Fruit fly (Drosophila melanogaster): Measurements from ENCODE around the gene Efa6.

Gene Efa6

DNA sequence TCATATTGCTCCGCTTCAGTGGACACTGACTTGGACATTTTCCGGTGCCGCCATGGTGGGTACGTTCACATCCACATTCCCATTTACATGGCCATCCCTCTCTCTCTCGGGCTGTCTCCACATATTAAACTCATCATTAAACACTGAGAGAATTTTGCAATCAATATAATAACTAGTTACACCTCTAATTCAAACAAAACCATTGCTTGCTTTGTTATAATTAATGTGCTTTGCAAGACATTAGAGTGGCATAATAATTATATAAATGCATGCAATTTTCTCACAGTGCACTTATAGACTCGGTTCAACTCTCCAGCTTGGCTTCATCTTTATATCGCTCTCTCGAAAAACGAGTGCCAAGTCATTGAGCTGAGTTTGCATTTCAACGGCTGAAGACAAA is 37.2 kb downstream of the Efa6 start (continued):
- TF ChIP-seq Eip93F (GFP tag; optimal IDR thresholded peaks at IDR 0.05) (no peak), CG4318 (GFP tag; optimal IDR thresholded peaks at IDR 0.05) (no peak), Hr4 (GFP tag; optimal IDR thresholded peaks at IDR 0.05) (peak; percentile 95), dac (GFP tag; optimal IDR thresholded peaks at IDR 0.05) (peak; percentile 78), esn (GFP tag; optimal IDR thresholded peaks at IDR 0.05) (peak; percentile 84), CG34406 (GFP tag; optimal IDR thresholded peaks at IDR 0.05) (peak; percentile 79), CG6276 (GFP tag; optimal IDR thresholded peaks at IDR 0.05) (no peak), CG6808 (GFP tag; optimal IDR thresholded peaks at IDR 0.05) (peak; percentile 86), CG3919 (GFP tag; optimal IDR thresholded peaks at IDR 0.05) (peak; percentile 94), cyc (GFP tag; optimal IDR thresholded peaks at IDR 0.05) (peak; percentile 81), achi (GFP tag; optimal IDR thresholded peaks at IDR 0.05) (peak; percentile 87), CG16779 (tag; optimal IDR thresholded peaks at IDR 0.05) (peak; percentile 87), Gug (GFP tag; IDR thresholded peaks at IDR 0.05) (peak; percentile 90), CG15336 (GFP tag; IDR thresholded peaks at IDR 0.05) (peak; percentile 97), eg (GFP tag; IDR thresholded peaks at IDR 0.05) (peak; percentile 95), fkh (GFP tag; optimal IDR thresholded peaks at IDR 0.05) (no peak), CG7368 (GFP tag; optimal IDR thresholded peaks at IDR 0.05) (peak; percentile 87), Smox (GFP tag; optimal IDR thresholded peaks at IDR 0.05) (no peak), Eip75B (GFP tag; optimal IDR thresholded peaks at IDR 0.05) (peak; percentile 91), Ets21C (GFP tag; optimal IDR thresholded peaks at IDR 0.05) (no peak), ss (GFP tag; optimal IDR thresholded peaks at IDR 0.05) (peak; percentile 81 to 89), fd59A (GFP tag; optimal IDR thresholded peaks at IDR 0.05) (peak; percentile 78), CG8319 (GFP tag; optimal IDR thresholded peaks at IDR 0.05) (peak; percentile 91), CG9139 (GFP tag; optimal IDR thresholded peaks at IDR 0.05) (peak; percentile 72), vri (GFP tag; optimal IDR thresholded peaks at IDR 0.05) (no peak), spab (GFP tag; optimal IDR thresholded peaks at IDR 0.05) (peak; percentile 88), Hr39 (GFP tag; optimal IDR thresholded peaks at IDR 0.05) (peak; percentile 11), CG6792 (GFP tag; optimal IDR thresholded peaks at IDR 0.05) (peak; percentile 87), acj6 (GFP tag; optimal IDR thresholded peaks at IDR 0.05) (peak; percentile 88), OdsH (GFP tag; optimal IDR thresholded peaks at IDR 0.05) (peak; percentile 89), pdm3 (GFP tag; optimal IDR thresholded peaks at IDR 0.05) (no peak), CG11762 (GFP tag; optimal IDR thresholded peaks at IDR 0.05; ENCODE audit: insufficient read depth) (peak; percentile 85), Met (GFP tag; optimal IDR thresholded peaks at IDR 0.05) (no peak)

DNA sequence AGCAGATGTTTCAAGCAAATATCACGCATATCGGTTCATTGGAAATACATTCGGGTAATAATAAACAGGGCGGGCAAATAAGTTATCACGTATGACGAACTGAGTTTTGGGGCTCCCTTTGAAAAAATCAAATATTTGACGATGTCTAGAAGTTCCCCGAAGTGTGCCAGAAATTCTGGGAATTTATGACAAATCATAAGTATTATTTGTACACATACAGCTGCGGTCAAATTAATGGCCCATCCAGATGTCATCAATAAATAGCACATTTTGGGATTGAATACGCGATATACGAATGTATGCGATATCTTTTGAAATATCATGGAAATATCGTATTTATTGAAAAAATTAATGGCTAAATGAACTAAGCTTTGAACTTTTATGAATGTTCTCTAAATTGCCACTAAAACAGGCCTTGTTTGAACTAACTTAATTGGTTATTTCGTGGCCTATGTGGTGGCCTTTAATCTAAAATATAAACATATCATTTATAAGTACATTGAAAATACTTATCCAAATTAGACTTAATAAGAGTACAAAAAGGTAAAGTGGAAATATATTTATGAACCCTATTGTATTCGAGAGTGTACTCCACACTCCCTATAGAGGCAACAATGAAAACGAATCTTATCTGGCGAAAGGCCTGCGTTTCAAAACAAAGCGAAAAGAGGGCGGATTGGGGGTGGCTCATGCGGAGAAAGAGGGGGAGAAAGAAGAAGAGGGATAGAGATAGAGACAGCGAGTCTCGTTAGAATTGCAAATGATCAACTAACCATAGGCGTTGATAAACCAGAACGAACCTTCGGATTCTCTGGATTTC is 38.2 kb downstream of the Efa6 start:
- TF ChIP-seq OdsH (GFP tag; optimal IDR thresholded peaks at IDR 0.05): peak; percentile 56
- peak; percentile 53 for TF ChIP-seq CG32006 (GFP tag; optimal IDR thresholded peaks at IDR 0.05)
- peak; percentile 68 for TF ChIP-seq CG10669 (GFP tag; optimal IDR thresholded peaks at IDR 0.05)
- TF ChIP-seq CG8119 (GFP tag; IDR thresholded peaks at IDR 0.05): peak; percentile 42; the same call in 1 of the 3 replicates
- no peak for TF ChIP-seq fd59A (GFP tag; optimal IDR thresholded peaks at IDR 0.05)
- peak; percentile 35 for TF ChIP-seq dsx (GFP tag; optimal IDR thresholded peaks at IDR 0.05; ENCODE audit: poor library complexity, severe bottlenecking)
- peak; percentile 56 for TF ChIP-seq Met (GFP tag; optimal IDR thresholded peaks at IDR 0.05)
- TF ChIP-seq eg (GFP tag; IDR thresholded peaks at IDR 0.05): no peak
- TF ChIP-seq CG11294 (GFP tag; IDR thresholded peaks at IDR 0.05): no peak
- no peak for TF ChIP-seq Sox14 (GFP tag; optimal IDR thresholded peaks at IDR 0.05)
- TF ChIP-seq pdm3 (GFP tag; optimal IDR thresholded peaks at IDR 0.05): peak; percentile 54
- no peak for TF ChIP-seq vri (GFP tag; optimal IDR thresholded peaks at IDR 0.05)
- peak; percentile 56 for TF ChIP-seq Sox102F (GFP tag; optimal IDR thresholded peaks at IDR 0.05)
- TF ChIP-seq Sox15 (GFP tag; optimal IDR thresholded peaks at IDR 0.05): peak; percentile 31
- TF ChIP-seq Lpt (GFP tag; optimal IDR thresholded peaks at IDR 0.05): no peak
- peak; percentile 68 for TF ChIP-seq svp (GFP tag)
- peak; percentile 70 for TF ChIP-seq Smox (GFP tag; optimal IDR thresholded peaks at IDR 0.05)
- no peak for TF ChIP-seq CG4318 (GFP tag; optimal IDR thresholded peaks at IDR 0.05)
- no peak for TF ChIP-seq Hr38 (GFP tag; optimal IDR thresholded peaks at IDR 0.05)
- peak; percentile 55 for TF ChIP-seq CG6792 (GFP tag; optimal IDR thresholded peaks at IDR 0.05)
- TF ChIP-seq CG15336 (GFP tag; IDR thresholded peaks at IDR 0.05): peak; percentile 41
- peak; percentile 52 for TF ChIP-seq CG11902 (GFP tag; optimal IDR thresholded peaks at IDR 0.05)
- peak; percentile 16 for TF ChIP-seq CG34406 (GFP tag; optimal IDR thresholded peaks at IDR 0.05)
- peak; percentile 53 for TF ChIP-seq CG8632 (GFP tag; optimal IDR thresholded peaks at IDR 0.05)
- TF ChIP-seq Blimp-1 (GFP tag; optimal IDR thresholded peaks at IDR 0.05): peak; percentile 44
- no peak for TF ChIP-seq CG16779 (tag; optimal IDR thresholded peaks at IDR 0.05)
- peak; percentile 49 for TF ChIP-seq Eip93F (GFP tag; optimal IDR thresholded peaks at IDR 0.05)
- no peak for TF ChIP-seq CG1621 (tag; optimal IDR thresholded peaks at IDR 0.05)

Data from whole organism, prepupa.